Worm (Caenorhabditis elegans) whole organism, young adult: ENCODE data around the gene Y62H9A.16.

ENCODE experiments used
- C06A6.2 ChIP-seq: fragments of 200-800 bp; sonication (Bioruptor generic); conservative IDR thresholded peaks from 2 replicates; pipeline ENCODE4 v1.3.6; 2022; ENCODE audit warnings: missing genetic modification characterization, missing compliant biosample characterization
- T26A5.8 ChIP-seq: sonication (generic microtip); optimal IDR thresholded peaks from 2 replicates; lab custom pipeline; 2016; ENCODE audit warnings: missing genetic modification characterization, missing compliant biosample characterization
- efl-1 ChIP-seq: fragments of 150-350 bp; optimal IDR thresholded peaks from 2 replicates; lab custom pipeline; 2014; ENCODE audit warnings: missing biosample characterization, missing genetic modification reagents, missing genetic modification characterization
- ekl-4 ChIP-seq: fragments of 200-800 bp; sonication (Bioruptor generic); IDR thresholded peaks from 2 replicates; pipeline ENCODE4 v1.3.6; 2022; ENCODE audit warnings: missing genetic modification reagents, missing genetic modification characterization, missing compliant biosample characterization
- hrde-1 ChIP-seq: sonication (generic microtip); optimal IDR thresholded peaks from 2 replicates; lab custom pipeline; 2016; ENCODE audit warnings: missing genetic modification characterization, mild to moderate bottlenecking, missing compliant biosample characterization, moderate library complexity, missing genotype, missing genetic modification reagents, borderline replicate concordance
- madf-10 ChIP-seq: sonication (generic microtip); optimal IDR thresholded peaks from 2 replicates; lab custom pipeline; 2016; ENCODE audit warnings: mild to moderate bottlenecking, missing genetic modification characterization, missing compliant biosample characterization
- mes-4 ChIP-seq: sonication (generic microtip); optimal IDR thresholded peaks from 2 replicates; lab custom pipeline; 2016; ENCODE audit warnings: missing genotype, missing genetic modification characterization, missing compliant biosample characterization
- nfya-1 ChIP-seq: sonication (generic microtip); optimal IDR thresholded peaks from 2 replicates; lab custom pipeline; 2017; ENCODE audit warnings: antibody characterized with exemption, missing compliant biosample characterization, missing genetic modification characterization, borderline replicate concordance; ENCODE audit not compliant: insufficient read depth
- nhr-179 ChIP-seq: sonication (generic microtip); optimal IDR thresholded peaks from 2 replicates; lab custom pipeline; 2016; ENCODE audit warnings: mild to moderate bottlenecking, missing genetic modification characterization, missing compliant biosample characterization
- tbx-9 ChIP-seq: sonication (generic microtip); optimal IDR thresholded peaks from 2 replicates; lab custom pipeline; 2016; ENCODE audit warnings: borderline replicate concordance, missing genetic modification characterization, inconsistent platforms, missing compliant biosample characterization
- unc-62 ChIP-seq: fragments of 150-350 bp; optimal IDR thresholded peaks from 2 replicates; lab custom pipeline; 2014; ENCODE audit warnings: missing biosample characterization, missing genetic modification reagents, missing genetic modification characterization
- xnd-1 ChIP-seq: sonication (generic microtip); optimal IDR thresholded peaks from 2 replicates; lab custom pipeline; 2016; ENCODE audit warnings: missing genotype, missing genetic modification reagents, missing genetic modification characterization, missing compliant biosample characterization

ce11 chrX:11906626-11907025 is 11.5 kb upstream of the Y62H9A.16 start:
- no peak for TF ChIP-seq nfya-1 (tag; lab: Kevin White, UChicago)
- TF ChIP-seq xnd-1 (tag; lab: Kevin White, UChicago), result no peak
- TF ChIP-seq ekl-4 (GFP tag; lab: Robert Waterston, UW), result no peak
- no peak for TF ChIP-seq nhr-179 (tag; lab: Kevin White, UChicago)
- TF ChIP-seq madf-10, result no peak
- TF ChIP-seq unc-62 (GFP tag; lab: Kevin White, UChicago), result no peak
- no peak for TF ChIP-seq mes-4
- TF ChIP-seq efl-1 (GFP tag; lab: Kevin White, UChicago), result no peak
- no peak for TF ChIP-seq hrde-1 (tag; lab: Kevin White, UChicago)
- TF ChIP-seq tbx-9 (tag; lab: Kevin White, UChicago), result no peak
- no peak for TF ChIP-seq T26A5.8 (tag; lab: Kevin White, UChicago)
- TF ChIP-seq C06A6.2 (GFP tag; lab: Robert Waterston, UW), result no peak
